Worm (Caenorhabditis elegans) whole organism, young adult: ENCODE results near the gene lin-37.
A peak's percentile ranks its signal among the peaks of the same experiment; 100 is the strongest.

Experiments
- B0019.2 ChIP-seq: fragments of 200-800 bp; sonication (Bioruptor generic); conservative IDR thresholded peaks from 2 replicates; pipeline ENCODE4 v1.3.6; 2022; ENCODE audit warnings: missing genetic modification reagents, missing genetic modification characterization, missing compliant biosample characterization
- B0035.1 ChIP-seq: sonication (generic microtip); optimal IDR thresholded peaks from 2 replicates; lab custom pipeline; 2016; ENCODE audit warnings: missing genetic modification characterization, mild to moderate bottlenecking, missing compliant biosample characterization, missing genotype, missing genetic modification reagents
- B0336.3 ChIP-seq: fragments of 200-800 bp; sonication (Bioruptor generic); IDR thresholded peaks from 2 replicates; pipeline ENCODE4 v1.3.6; 2022; ENCODE audit warnings: missing genetic modification characterization, missing compliant biosample characterization
- C06A6.2 ChIP-seq: fragments of 200-800 bp; sonication (Bioruptor generic); conservative IDR thresholded peaks from 2 replicates; pipeline ENCODE4 v1.3.6; 2022; ENCODE audit warnings: missing genetic modification characterization, missing compliant biosample characterization
- D2030.7 ChIP-seq: fragments of 200-800 bp; sonication (Bioruptor generic); IDR thresholded peaks from 2 replicates; pipeline ENCODE4 v1.3.6; 2022; ENCODE audit warnings: missing genetic modification reagents, missing genetic modification characterization, missing compliant biosample characterization
- F49E8.2 ChIP-seq: sonication (generic microtip); optimal IDR thresholded peaks from 3 replicates; lab custom pipeline; 2017; ENCODE audit warnings: missing genetic modification characterization, mild to moderate bottlenecking, missing compliant biosample characterization, antibody characterized with exemption, moderate library complexity; ENCODE audit not compliant: insufficient read depth
- T07F8.4 ChIP-seq: sonication (generic microtip); optimal IDR thresholded peaks from 2 replicates; lab custom pipeline; 2016; ENCODE audit warnings: mild to moderate bottlenecking, missing genetic modification characterization, moderate library complexity, missing compliant biosample characterization
- Y53G8AR.9 ChIP-seq: fragments of 200-800 bp; sonication (Bioruptor generic); conservative IDR thresholded peaks from 2 replicates; pipeline ENCODE4 v1.3.6; 2022; ENCODE audit warnings: missing genetic modification reagents, missing genetic modification characterization, missing compliant biosample characterization
- Y56A3A.18 ChIP-seq: fragments of 200-800 bp; sonication (Bioruptor generic); IDR thresholded peaks from 2 replicates; pipeline ENCODE4 v1.3.6; 2022; ENCODE audit warnings: missing genetic modification reagents, missing genetic modification characterization, missing compliant biosample characterization
- Y67H2A.10 ChIP-seq: fragments of 200-800 bp; sonication (Bioruptor generic); conservative IDR thresholded peaks from 2 replicates; pipeline ENCODE4 v1.3.6; 2022; ENCODE audit warnings: missing genetic modification reagents, missing genetic modification characterization, missing compliant biosample characterization
- aptf-2 ChIP-seq: fragments of 200-800 bp; sonication (Bioruptor generic); conservative IDR thresholded peaks from 2 replicates; pipeline ENCODE4 v1.3.6; 2022; ENCODE audit warnings: missing genetic modification reagents, missing genetic modification characterization, missing compliant biosample characterization
- attf-5 ChIP-seq: fragments of 200-800 bp; sonication (Bioruptor generic); optimal IDR thresholded peaks from 2 replicates; lab custom pipeline; 2018; ENCODE audit warnings: mild to moderate bottlenecking, missing genetic modification characterization, missing compliant biosample characterization
- attf-6 ChIP-seq: fragments of 200-800 bp; sonication (Bioruptor generic); IDR thresholded peaks from 2 replicates; pipeline ENCODE4 v1.3.6; 2022; ENCODE audit warnings: missing genetic modification reagents, missing genetic modification characterization, missing compliant biosample characterization
- bed-1 ChIP-seq: fragments of 200-800 bp; sonication (Bioruptor generic); IDR thresholded peaks from 2 replicates; pipeline ENCODE4 v1.3.6; 2022; ENCODE audit warnings: missing genetic modification reagents, missing genetic modification characterization, missing compliant biosample characterization
- ccch-3 ChIP-seq: fragments of 200-800 bp; sonication (Bioruptor generic); optimal IDR thresholded peaks from 2 replicates; lab custom pipeline; 2018; ENCODE audit warnings: mild to moderate bottlenecking, missing genetic modification characterization, missing compliant biosample characterization
- ceh-58 ChIP-seq: fragments of 200-800 bp; sonication (Bioruptor generic); IDR thresholded peaks from 2 replicates; pipeline ENCODE4 v1.3.6; 2022; ENCODE audit warnings: missing genetic modification characterization, missing compliant biosample characterization
- dpl-1 ChIP-seq: fragments of 150-350 bp; optimal IDR thresholded peaks from 2 replicates; lab custom pipeline; 2014; ENCODE audit warnings: missing biosample characterization, missing genetic modification reagents, missing genetic modification characterization
- efl-1 ChIP-seq: fragments of 150-350 bp; optimal IDR thresholded peaks from 2 replicates; lab custom pipeline; 2014; ENCODE audit warnings: missing biosample characterization, missing genetic modification reagents, missing genetic modification characterization
- ekl-4 ChIP-seq: fragments of 200-800 bp; sonication (Bioruptor generic); IDR thresholded peaks from 2 replicates; pipeline ENCODE4 v1.3.6; 2022; ENCODE audit warnings: missing genetic modification reagents, missing genetic modification characterization, missing compliant biosample characterization
- fkh-3 ChIP-seq: sonication (generic microtip); optimal IDR thresholded peaks from 2 replicates; lab custom pipeline; 2016; ENCODE audit warnings: mild to moderate bottlenecking, missing genetic modification characterization, missing compliant biosample characterization
- gei-17 ChIP-seq: fragments of 200-800 bp; sonication (Bioruptor generic); optimal IDR thresholded peaks from 2 replicates; lab custom pipeline; 2018; ENCODE audit warnings: mild to moderate bottlenecking, missing genetic modification characterization, missing compliant biosample characterization
- hlh-26 ChIP-seq: fragments of 200-800 bp; sonication (Bioruptor generic); conservative IDR thresholded peaks from 2 replicates; pipeline ENCODE4 v1.3.6; 2022; ENCODE audit warnings: missing genetic modification reagents, missing genetic modification characterization, missing compliant biosample characterization
- hsf-1 ChIP-seq: fragments of 200-800 bp; sonication (Bioruptor generic); IDR thresholded peaks from 2 replicates; pipeline ENCODE4 v1.3.6; 2022; ENCODE audit warnings: missing genetic modification reagents, missing genetic modification characterization, missing compliant biosample characterization
- lin-26 ChIP-seq: fragments of 200-800 bp; sonication (Bioruptor generic); IDR thresholded peaks from 2 replicates; pipeline ENCODE4 v1.3.6; 2022; ENCODE audit warnings: missing genetic modification reagents, missing genetic modification characterization, missing compliant biosample characterization
- lin-35 ChIP-seq, 3 experiments: fragments of 150-350 bp in 2 of 3; sonication (generic microtip) in 1 of 3; optimal IDR thresholded peaks; 2 replicates each; lab custom pipeline; 2014 to 2018; ENCODE audit warnings: missing biosample characterization in 3 of 3, missing genetic modification characterization in 3 of 3, missing genetic modification reagents in 3 of 3
- lin-54 ChIP-seq: fragments of 200-800 bp; sonication (Bioruptor generic); optimal IDR thresholded peaks from 2 replicates; lab custom pipeline; 2018; ENCODE audit warnings: mild to moderate bottlenecking, missing genetic modification characterization, missing compliant biosample characterization
- lir-1 ChIP-seq: fragments of 200-800 bp; sonication (Bioruptor generic); conservative IDR thresholded peaks from 2 replicates; pipeline ENCODE4 v1.3.6; 2022; ENCODE audit warnings: missing genetic modification reagents, missing genetic modification characterization, missing compliant biosample characterization
- lsl-1 ChIP-seq: fragments of 200-800 bp; sonication (Bioruptor generic); optimal IDR thresholded peaks from 2 replicates; lab custom pipeline; 2018; ENCODE audit warnings: mild to moderate bottlenecking, missing genetic modification characterization, moderate library complexity, missing compliant biosample characterization
- madf-10 ChIP-seq: sonication (generic microtip); optimal IDR thresholded peaks from 2 replicates; lab custom pipeline; 2016; ENCODE audit warnings: mild to moderate bottlenecking, missing genetic modification characterization, missing compliant biosample characterization
- madf-6 ChIP-seq: fragments of 200-800 bp; sonication (Bioruptor generic); IDR thresholded peaks from 2 replicates; pipeline ENCODE4 v1.3.6; 2022; ENCODE audit warnings: missing genetic modification reagents, missing genetic modification characterization, missing compliant biosample characterization
- madf-8 ChIP-seq: fragments of 200-800 bp; sonication (Bioruptor generic); conservative IDR thresholded peaks from 2 replicates; pipeline ENCODE4 v1.3.6; 2022; ENCODE audit warnings: missing genetic modification reagents, missing genetic modification characterization, missing compliant biosample characterization
- mcd-1 ChIP-seq: fragments of 200-800 bp; sonication (Bioruptor generic); IDR thresholded peaks from 2 replicates; pipeline ENCODE4 v1.3.6; 2022; ENCODE audit warnings: missing genetic modification reagents, missing genetic modification characterization, missing compliant biosample characterization
- mes-4 ChIP-seq: sonication (generic microtip); optimal IDR thresholded peaks from 2 replicates; lab custom pipeline; 2016; ENCODE audit warnings: missing genotype, missing genetic modification characterization, missing compliant biosample characterization
- pbrm-1 ChIP-seq: fragments of 200-800 bp; sonication (Bioruptor generic); IDR thresholded peaks from 2 replicates; pipeline ENCODE4 v1.3.6; 2022; ENCODE audit warnings: missing genetic modification reagents, missing genetic modification characterization, missing compliant biosample characterization
- sdz-38 ChIP-seq: sonication (generic microtip); optimal IDR thresholded peaks from 2 replicates; lab custom pipeline; 2016; ENCODE audit warnings: missing genotype, missing genetic modification characterization, missing compliant biosample characterization
- sea-2 ChIP-seq: fragments of 200-800 bp; sonication (Bioruptor generic); IDR thresholded peaks from 2 replicates; pipeline ENCODE4 v1.3.6; 2022; ENCODE audit warnings: missing genetic modification characterization, missing compliant biosample characterization
- snpc-4 ChIP-seq, 5 experiments: fragments of 150-350 bp in 1 of 5; sonication (generic microtip) in 4 of 5; optimal IDR thresholded peaks; 2 replicates each; lab custom pipeline; 2014 to 2018; ENCODE audit warnings: missing genetic modification characterization in 5 of 5, missing biosample characterization in 3 of 5, antibody characterized with exemption in 2 of 5, mild to moderate bottlenecking in 2 of 5, missing compliant biosample characterization in 2 of 5, missing genotype in 2 of 5, moderate library complexity in 2 of 5, missing genetic modification reagents in 1 of 5
- unc-130 ChIP-seq: sonication (generic microtip); optimal IDR thresholded peaks from 2 replicates; lab custom pipeline; 2016; ENCODE audit warnings: missing genetic modification reagents, missing genetic modification characterization, missing compliant biosample characterization
- zfh-2 ChIP-seq: fragments of 200-800 bp; sonication (Bioruptor generic); conservative IDR thresholded peaks from 2 replicates; pipeline ENCODE4 v1.3.6; 2022; ENCODE audit warnings: missing genetic modification reagents, missing genetic modification characterization, missing compliant biosample characterization
- ztf-18 ChIP-seq: sonication (generic microtip); optimal IDR thresholded peaks from 2 replicates; lab custom pipeline; 2016; ENCODE audit warnings: missing genotype, mild to moderate bottlenecking, missing genetic modification characterization, missing compliant biosample characterization

lin-37 gene

ce11 chrIII:7076386-7076785, 4.0 kb upstream of the lin-37 start, which contains the start of gene ZK418.13:
Gene ZK418.13, minus strand, starts transcription at chrIII:7076486.
- TF ChIP-seq B0019.2 (no peak), pbrm-1 (GFP tag; lab: Robert Waterston, UW) (no peak), B0336.3 (GFP tag; lab: Robert Waterston, UW) (no peak)

- TF ChIP-seq gei-17 (GFP tag; lab: Kevin White, UChicago), result no peak
- TF ChIP-seq D2030.7 (GFP tag; lab: Robert Waterston, UW), result no peak
- no peak for TF ChIP-seq B0035.1 (tag; lab: Kevin White, UChicago)
- TF ChIP-seq unc-130 (GFP tag; lab: Kevin White, UChicago), result no peak
- TF ChIP-seq attf-5 (GFP tag; lab: Kevin White, UChicago), result peak; percentile 15
- TF ChIP-seq aptf-2 (GFP tag; lab: Robert Waterston, UW), result no peak
- TF ChIP-seq lin-54 (GFP tag; lab: Kevin White, UChicago), result peak; percentile 88
- TF ChIP-seq mcd-1, result peak; percentile 91
- no peak for TF ChIP-seq hlh-26 (GFP tag; lab: Robert Waterston, UW)
- TF ChIP-seq sdz-38 (tag; lab: Kevin White, UChicago), result no peak
- no peak for TF ChIP-seq lin-26 (GFP tag; lab: Robert Waterston, UW)
- TF ChIP-seq fkh-3 (tag; lab: Kevin White, UChicago), result no peak
- TF ChIP-seq lin-35 (GFP tag; optimal IDR thresholded peaks at IDR 0.05; lab: Kevin White, UChicago), result peak; percentile 8 to 86 (median 49)
- no peak for TF ChIP-seq ekl-4 (GFP tag; lab: Robert Waterston, UW)
- TF ChIP-seq ztf-18 (tag; lab: Kevin White, UChicago), result no peak
- TF ChIP-seq snpc-4 (GFP tag; optimal IDR thresholded peaks at IDR 0.05; lab: Kevin White, UChicago), result no peak
- TF ChIP-seq snpc-4 (tag; optimal IDR thresholded peaks at IDR 0.05; lab: Kevin White, UChicago), result no peak
- peak; percentile 70 for TF ChIP-seq dpl-1 (GFP tag; lab: Kevin White, UChicago)
- TF ChIP-seq ccch-3 (GFP tag; lab: Kevin White, UChicago), result no peak
- TF ChIP-seq madf-6, result no peak
- no peak for TF ChIP-seq Y53G8AR.9 (GFP tag; lab: Robert Waterston, UW)
- no peak for TF ChIP-seq madf-10 (tag; lab: Kevin White, UChicago)
- TF ChIP-seq C06A6.2 (GFP tag; lab: Robert Waterston, UW), result no peak
- no peak for TF ChIP-seq ceh-58 (GFP tag; lab: Robert Waterston, UW)
- TF ChIP-seq lsl-1, result no peak
- TF ChIP-seq Y56A3A.18 (GFP tag; lab: Robert Waterston, UW), result no peak
- peak; percentile 77 for TF ChIP-seq efl-1
- no peak for TF ChIP-seq attf-6 (GFP tag; lab: Robert Waterston, UW)
- TF ChIP-seq, all 124 proteins: peak for 6
These were observed 1.5 kb upstream of the lin-37 start, which contains the start of gene ZK418.5 for ce11 chrIII:7073801-7074386. Gene ZK418.5, minus strand, starts transcription at chrIII:7073851.

ce11 chrIII:7069981-7070380, 2.4 kb downstream of the lin-37 start, which contains the start of gene tmem-17:
Gene tmem-17, plus strand, starts transcription at chrIII:7070281.
- TF ChIP-seq madf-6, result no peak
- TF ChIP-seq lin-54 (GFP tag; lab: Kevin White, UChicago), result no peak
- no peak for TF ChIP-seq F49E8.2 (tag; lab: Kevin White, UChicago)
- TF ChIP-seq bed-1, result no peak
- TF ChIP-seq dpl-1 (GFP tag; lab: Kevin White, UChicago), result no peak
- TF ChIP-seq zfh-2 (GFP tag; lab: Robert Waterston, UW), result no peak
- no peak for TF ChIP-seq Y53G8AR.9 (GFP tag; lab: Robert Waterston, UW)
- no peak for TF ChIP-seq madf-8
- no peak for TF ChIP-seq T07F8.4 (tag; lab: Kevin White, UChicago)
- no peak for TF ChIP-seq mes-4 (tag; lab: Kevin White, UChicago)
- no peak for TF ChIP-seq lir-1 (GFP tag; lab: Robert Waterston, UW)
- TF ChIP-seq sea-2 (GFP tag; lab: Robert Waterston, UW), result no peak
- no peak for TF ChIP-seq hsf-1
- TF ChIP-seq Y67H2A.10 (GFP tag; lab: Robert Waterston, UW), result no peak
- no peak for TF ChIP-seq ceh-58 (GFP tag; lab: Robert Waterston, UW)
